Fruit fly (Drosophila melanogaster): ENCODE measurements around the gene tomb.

- TF ChIP-seq CG4496 (GFP tag; IDR thresholded peaks at IDR 0.05) (no peak), CG8301 (tag; optimal IDR thresholded peaks at IDR 0.05) (no peak), Pif1A (GFP tag; optimal IDR thresholded peaks at IDR 0.05) (no peak), gl (tag; optimal IDR thresholded peaks at IDR 0.05) (no peak), CG34367 (tag; optimal IDR thresholded peaks at IDR 0.05) (no peak), EcR (GFP tag; optimal IDR thresholded peaks at IDR 0.05) (no peak), rn (GFP tag; IDR thresholded peaks at IDR 0.05) (no peak), CG9948 (tag; optimal IDR thresholded peaks at IDR 0.05) (no peak), CG32121 (GFP tag; IDR thresholded peaks at IDR 0.05) (no peak), CG12605 (GFP tag; IDR thresholded peaks at IDR 0.05) (no peak)
Observed at dm6 chr2L:5502868-5503267, 33.7 kb downstream of the tomb start.
